Worm (Caenorhabditis elegans) whole organism, L2 larva: ENCODE measurements around the gene C45B11.2.

ENCODE experiments used
- C34F6.9 ChIP-seq: fragments of 150-350 bp; optimal IDR thresholded peaks from 2 replicates; lab custom pipeline; 2014; ENCODE audit warnings: missing biosample characterization, missing genetic modification characterization
- F13H6.1 ChIP-seq: sonication (generic microtip); optimal IDR thresholded peaks from 2 replicates; lab custom pipeline; 2016; ENCODE audit warnings: missing genetic modification characterization, missing compliant biosample characterization
- R02D3.7 ChIP-seq: fragments of 150-350 bp; optimal IDR thresholded peaks from 2 replicates; lab custom pipeline; 2014; ENCODE audit warnings: missing biosample characterization, missing genetic modification characterization
- Y55F3AM.14 ChIP-seq: fragments of 200-800 bp; sonication (Bioruptor generic); optimal IDR thresholded peaks from 2 replicates; lab custom pipeline; 2018; ENCODE audit warnings: mild to moderate bottlenecking, missing genetic modification characterization, missing compliant biosample characterization
- ZK546.5 ChIP-seq: sonication (generic microtip); optimal IDR thresholded peaks from 2 replicates; lab custom pipeline; 2017; ENCODE audit warnings: missing biosample characterization, missing genetic modification characterization
- alr-1 ChIP-seq: fragments of 150-350 bp; optimal IDR thresholded peaks from 2 replicates; lab custom pipeline; 2014; ENCODE audit warnings: missing biosample characterization, missing genetic modification characterization
- aly-2 ChIP-seq: fragments of 150-350 bp; optimal IDR thresholded peaks from 2 replicates; lab custom pipeline; 2014; ENCODE audit warnings: missing biosample characterization, missing genetic modification characterization
- ama-1 ChIP-seq: fragments of 150-350 bp; optimal IDR thresholded peaks from 2 replicates; lab custom pipeline; 2018; ENCODE audit warnings: inconsistent platforms
- blmp-1 ChIP-seq: sonication (generic microtip); optimal IDR thresholded peaks from 2 replicates; lab custom pipeline; 2017; ENCODE audit warnings: missing genetic modification characterization, mild to moderate bottlenecking, missing compliant biosample characterization, antibody characterized with exemption, moderate library complexity; ENCODE audit not compliant: insufficient read depth
- ceh-16 ChIP-seq: fragments of 150-350 bp; optimal IDR thresholded peaks from 2 replicates; lab custom pipeline; 2014; ENCODE audit warnings: missing biosample characterization, missing genetic modification characterization
- ceh-82 ChIP-seq: fragments of 150-350 bp; optimal IDR thresholded peaks from 2 replicates; lab custom pipeline; 2014; ENCODE audit warnings: missing biosample characterization, missing genetic modification characterization
- crh-2 ChIP-seq: sonication (generic microtip); optimal IDR thresholded peaks from 2 replicates; lab custom pipeline; 2017; ENCODE audit warnings: missing biosample characterization, missing genetic modification characterization
- elt-1 ChIP-seq: fragments of 150-350 bp; optimal IDR thresholded peaks from 2 replicates; lab custom pipeline; 2014; ENCODE audit warnings: missing biosample characterization, missing genetic modification characterization
- fos-1 ChIP-seq: fragments of 150-350 bp; optimal IDR thresholded peaks from 2 replicates; lab custom pipeline; 2014; ENCODE audit warnings: missing biosample characterization, missing genetic modification characterization
- gmeb-1 ChIP-seq: fragments of 150-350 bp; optimal IDR thresholded peaks from 2 replicates; lab custom pipeline; 2014; ENCODE audit warnings: missing biosample characterization, missing genetic modification characterization
- lin-11 ChIP-seq: fragments of 150-350 bp; sonication (generic microtip); optimal IDR thresholded peaks from 2 replicates; lab custom pipeline; 2014; ENCODE audit warnings: missing biosample characterization, missing genetic modification characterization, inconsistent platforms, mixed read lengths
- lin-13 ChIP-seq: fragments of 150-350 bp; optimal IDR thresholded peaks from 2 replicates; lab custom pipeline; 2014; ENCODE audit warnings: missing biosample characterization, missing genetic modification reagents, missing genetic modification characterization
- lsy-2 ChIP-seq, 2 experiments: fragments of 150-350 bp in 1 of 2; sonication (generic microtip) in 1 of 2; optimal IDR thresholded peaks; 2 replicates each; lab custom pipeline; 2014 to 2017; ENCODE audit warnings: missing biosample characterization in 2 of 2, missing genetic modification characterization in 2 of 2
- mab-5 ChIP-seq: fragments of 150-350 bp; optimal IDR thresholded peaks from 2 replicates; lab custom pipeline; 2014; ENCODE audit warnings: missing biosample characterization, missing genetic modification characterization
- nhr-10 ChIP-seq: sonication (generic microtip); optimal IDR thresholded peaks from 2 replicates; lab custom pipeline; 2017; ENCODE audit warnings: missing biosample characterization, missing genetic modification characterization
- nhr-129 ChIP-seq: fragments of 150-350 bp; optimal IDR thresholded peaks from 2 replicates; lab custom pipeline; 2014; ENCODE audit warnings: missing biosample characterization, missing genetic modification characterization
- nhr-21 ChIP-seq: fragments of 150-350 bp; optimal IDR thresholded peaks from 2 replicates; lab custom pipeline; 2014; ENCODE audit warnings: missing biosample characterization, missing genetic modification characterization
- nhr-23 ChIP-seq: fragments of 150-350 bp; optimal IDR thresholded peaks from 2 replicates; lab custom pipeline; 2014; ENCODE audit warnings: missing biosample characterization, missing genetic modification reagents, missing genetic modification characterization
- nhr-237 ChIP-seq: fragments of 150-350 bp; optimal IDR thresholded peaks from 2 replicates; lab custom pipeline; 2014; ENCODE audit warnings: missing biosample characterization, missing genetic modification characterization
- nhr-25 ChIP-seq: fragments of 150-350 bp; sonication (generic microtip); optimal IDR thresholded peaks from 3 replicates; lab custom pipeline; 2014; ENCODE audit warnings: missing biosample characterization, missing genetic modification characterization
- nhr-77 ChIP-seq: fragments of 150-350 bp; optimal IDR thresholded peaks from 2 replicates; lab custom pipeline; 2014; ENCODE audit warnings: missing biosample characterization, missing genetic modification characterization
- peb-1 ChIP-seq: fragments of 150-350 bp; optimal IDR thresholded peaks from 2 replicates; lab custom pipeline; 2014; ENCODE audit warnings: missing biosample characterization, missing genetic modification characterization
- sem-4 ChIP-seq: fragments of 150-350 bp; optimal IDR thresholded peaks from 2 replicates; lab custom pipeline; 2014; ENCODE audit warnings: missing biosample characterization, missing genetic modification reagents, missing genetic modification characterization
- skn-1 ChIP-seq: sonication (generic microtip); optimal IDR thresholded peaks from 2 replicates; lab custom pipeline; 2017; ENCODE audit warnings: missing biosample characterization, missing genetic modification characterization
- sma-3 ChIP-seq: sonication (generic microtip); optimal IDR thresholded peaks from 2 replicates; lab custom pipeline; 2016; ENCODE audit warnings: missing genetic modification reagents, missing genetic modification characterization, missing compliant biosample characterization
- sma-9 ChIP-seq, 2 experiments: fragments of 150-350 bp in 1 of 2; sonication (generic microtip) in 1 of 2; optimal IDR thresholded peaks; 2 replicates each; lab custom pipeline; 2014 to 2016; ENCODE audit warnings: missing genetic modification characterization in 2 of 2, mild to moderate bottlenecking in 1 of 2, missing biosample characterization in 1 of 2, missing compliant biosample characterization in 1 of 2, missing genetic modification reagents in 1 of 2, moderate library complexity in 1 of 2
- snpc-4 ChIP-seq: fragments of 150-350 bp; optimal IDR thresholded peaks from 2 replicates; lab custom pipeline; 2014; ENCODE audit warnings: missing biosample characterization, missing genetic modification characterization
- unc-39 ChIP-seq: fragments of 150-350 bp; optimal IDR thresholded peaks from 2 replicates; lab custom pipeline; 2014; ENCODE audit warnings: missing biosample characterization, missing genetic modification characterization
- unc-55 ChIP-seq: fragments of 150-350 bp; sonication (generic microtip); optimal IDR thresholded peaks from 3 replicates; lab custom pipeline; 2014; ENCODE audit warnings: missing biosample characterization, missing genetic modification reagents, missing genetic modification characterization
- unc-62 ChIP-seq: fragments of 150-350 bp; optimal IDR thresholded peaks from 2 replicates; lab custom pipeline; 2014; ENCODE audit warnings: missing biosample characterization, missing genetic modification reagents, missing genetic modification characterization
- zag-1 ChIP-seq: fragments of 150-350 bp; optimal IDR thresholded peaks from 2 replicates; lab custom pipeline; 2014; ENCODE audit warnings: missing biosample characterization, missing genetic modification characterization
- ztf-11 ChIP-seq: sonication (generic microtip); optimal IDR thresholded peaks from 2 replicates; lab custom pipeline; 2017; ENCODE audit warnings: missing biosample characterization, missing genetic modification characterization
- ztf-4 ChIP-seq: fragments of 150-350 bp; optimal IDR thresholded peaks from 2 replicates; lab custom pipeline; 2014; ENCODE audit warnings: missing biosample characterization, missing genetic modification characterization

The C45B11.2 gene

ce11 chrV:11078104-11078724 is 35.7 kb downstream of the C45B11.2 start, which contains the start of gene act-2:
Gene act-2 (minus strand): TSS chrV:11078154.
- TF ChIP-seq ama-1 (lab: Kevin White, UChicago), result peak; percentile 40
- peak; percentile 88 for TF ChIP-seq C34F6.9 (tag; lab: Kevin White, UChicago)
- peak; percentile 55 for TF ChIP-seq snpc-4 (tag; lab: Kevin White, UChicago)
- TF ChIP-seq ztf-11, result no peak
- peak; percentile 57 for TF ChIP-seq blmp-1 (tag; lab: Kevin White, UChicago)
- TF ChIP-seq sma-9 (GFP tag; optimal IDR thresholded peaks at IDR 0.05; lab: Kevin White, UChicago), result peak; percentile 8
- TF ChIP-seq sma-9 (tag; optimal IDR thresholded peaks at IDR 0.05; lab: Kevin White, UChicago), result no peak
- TF ChIP-seq nhr-129, result peak; percentile 76
- TF ChIP-seq zag-1 (tag; lab: Kevin White, UChicago), result peak; percentile 15
- TF ChIP-seq ceh-16 (tag; lab: Kevin White, UChicago), result peak; percentile 64
- peak; percentile 97 for TF ChIP-seq fos-1 (tag; lab: Kevin White, UChicago)
- TF ChIP-seq nhr-77 (tag; lab: Kevin White, UChicago), result no peak
- TF ChIP-seq lin-11 (tag; lab: Kevin White, UChicago), result peak; percentile 76
- peak; percentile 44 for TF ChIP-seq F13H6.1 (tag; lab: Kevin White, UChicago)
- peak; percentile 21 for TF ChIP-seq mab-5 (tag; lab: Kevin White, UChicago)
- TF ChIP-seq ztf-4, result peak; percentile 50
- TF ChIP-seq unc-55 (GFP tag; lab: Kevin White, UChicago), result peak; percentile 86
- TF ChIP-seq aly-2 (tag; lab: Kevin White, UChicago), result no peak
- TF ChIP-seq nhr-10 (tag; lab: Kevin White, UChicago), result no peak
- TF ChIP-seq nhr-25 (tag; lab: Kevin White, UChicago), result peak; percentile 84
- TF ChIP-seq lsy-2 (tag; optimal IDR thresholded peaks at IDR 0.05; lab: Kevin White, UChicago), result peak in 1 of 2 experiments; percentile 75
- peak; percentile 74 for TF ChIP-seq lin-13
- TF ChIP-seq sem-4 (tag; lab: Kevin White, UChicago), result peak; percentile 80
- TF ChIP-seq unc-39, result no peak
- peak; percentile 69 for TF ChIP-seq gmeb-1 (tag; lab: Kevin White, UChicago)
- no peak for TF ChIP-seq peb-1 (tag; lab: Kevin White, UChicago)
- TF ChIP-seq R02D3.7 (tag; lab: Kevin White, UChicago), result no peak
- TF ChIP-seq unc-62 (GFP tag; lab: Kevin White, UChicago), result no peak
- peak; percentile 86 for TF ChIP-seq crh-2 (tag; lab: Kevin White, UChicago)
- no peak for TF ChIP-seq ZK546.5
- TF ChIP-seq sma-3 (GFP tag; lab: Kevin White, UChicago), result peak; percentile 87
- TF ChIP-seq nhr-21 (tag; lab: Kevin White, UChicago), result peak; percentile 20

ce11 chrV:11078874-11079273 is 36.4 kb downstream of the C45B11.2 start:
- TF ChIP-seq unc-55 (GFP tag; lab: Kevin White, UChicago) (peak; percentile 18), ceh-82 (no peak)

- no peak for TF ChIP-seq nhr-10 (tag; lab: Kevin White, UChicago)
- TF ChIP-seq R02D3.7 (tag; lab: Kevin White, UChicago), result no peak
- peak in 1 of 2 experiments; percentile 29 for TF ChIP-seq lsy-2 (tag; optimal IDR thresholded peaks at IDR 0.05; lab: Kevin White, UChicago)
- TF ChIP-seq crh-2 (tag; lab: Kevin White, UChicago), result no peak
- peak; percentile 9 for TF ChIP-seq sem-4 (tag; lab: Kevin White, UChicago)
- peak; percentile 60 for TF ChIP-seq nhr-129
- TF ChIP-seq F13H6.1 (tag; lab: Kevin White, UChicago), result peak; percentile 75
- no peak for TF ChIP-seq peb-1 (tag; lab: Kevin White, UChicago)
- TF ChIP-seq lin-13, result no peak
- no peak for TF ChIP-seq mab-5 (tag; lab: Kevin White, UChicago)
- no peak for TF ChIP-seq ama-1 (lab: Kevin White, UChicago)
- TF ChIP-seq nhr-77 (tag; lab: Kevin White, UChicago), result no peak
- TF ChIP-seq skn-1, result no peak
- no peak for TF ChIP-seq unc-39
- TF ChIP-seq Y55F3AM.14, result no peak
- TF ChIP-seq elt-1 (tag; lab: Kevin White, UChicago), result no peak
- TF ChIP-seq alr-1 (tag; lab: Kevin White, UChicago), result no peak
- TF ChIP-seq nhr-23 (tag; lab: Kevin White, UChicago), result no peak
- peak; percentile 60 for TF ChIP-seq sma-9 (GFP tag; optimal IDR thresholded peaks at IDR 0.05; lab: Kevin White, UChicago)
- TF ChIP-seq sma-9 (tag; optimal IDR thresholded peaks at IDR 0.05; lab: Kevin White, UChicago), result no peak
- no peak for TF ChIP-seq nhr-237 (tag; lab: Kevin White, UChicago)
- peak; percentile 96 for TF ChIP-seq fos-1 (tag; lab: Kevin White, UChicago)
- no peak for TF ChIP-seq ceh-16 (tag; lab: Kevin White, UChicago)
- TF ChIP-seq unc-62 (GFP tag; lab: Kevin White, UChicago), result no peak
- no peak for TF ChIP-seq nhr-21 (tag; lab: Kevin White, UChicago)
- TF ChIP-seq ceh-82, result no peak
- no peak for TF ChIP-seq gmeb-1 (tag; lab: Kevin White, UChicago)
- TF ChIP-seq ZK546.5, result no peak
These were observed 38.0 kb downstream of the C45B11.2 start, which contains the start of gene act-1 for ce11 chrV:11080345-11081102. Gene act-1 (plus strand): TSS chrV:11081052.
